Fruit fly (Drosophila melanogaster): ENCODE measurements around the gene CG17224.
A peak's percentile ranks its signal among the peaks of the same experiment; 100 is the strongest.

The CG17224 gene

dm6 chr2L:3029012-3029411 is 10.9 kb upstream of the CG17224 start, which contains the start of the genes Sf3b2 and CG17219:
Gene Sf3b2 (minus strand): TSS chr2L:3029168.
Gene CG17219 (plus strand): TSS chr2L:3029253.
- TF ChIP-seq dsx (GFP tag; optimal IDR thresholded peaks at IDR 0.05; ENCODE audit: poor library complexity, severe bottlenecking) (no peak), Met (GFP tag; optimal IDR thresholded peaks at IDR 0.05) (no peak), topi (GFP tag; optimal IDR thresholded peaks at IDR 0.05) (no peak), CG31627 (GFP tag; optimal IDR thresholded peaks at IDR 0.05) (peak; percentile 8), esn (GFP tag; optimal IDR thresholded peaks at IDR 0.05) (peak; percentile 16)

dm6 chr2L:3022986-3023385 is 4.9 kb upstream of the CG17224 start, which contains the start of the genes alpha4GT1 and Prp40:
Gene alpha4GT1 (minus strand): TSS chr2L:3023141.
Gene Prp40 (plus strand): TSS chr2L:3023226.
- no peak for TF ChIP-seq achi (GFP tag; optimal IDR thresholded peaks at IDR 0.05)
- peak; percentile 16 for TF ChIP-seq esn (GFP tag; optimal IDR thresholded peaks at IDR 0.05)
- no peak for TF ChIP-seq vri (GFP tag; optimal IDR thresholded peaks at IDR 0.05)
- TF ChIP-seq CG1621 (tag; optimal IDR thresholded peaks at IDR 0.05), result peak; percentile 81

- TF ChIP-seq CG6808 (GFP tag; optimal IDR thresholded peaks at IDR 0.05) (no peak), CG15336 (GFP tag; IDR thresholded peaks at IDR 0.05) (peak; percentile 70), Ets96B (tag; optimal IDR thresholded peaks at IDR 0.05) (peak; percentile 46), CG6792 (GFP tag; optimal IDR thresholded peaks at IDR 0.05) (peak; percentile 37), ss (GFP tag; optimal IDR thresholded peaks at IDR 0.05) (peak in 1 of 2 experiments; percentile 9), Eip75B (GFP tag; optimal IDR thresholded peaks at IDR 0.05) (peak; percentile 41), CG8119 (GFP tag; IDR thresholded peaks at IDR 0.05) (peak; percentile 76), CG6276 (GFP tag; optimal IDR thresholded peaks at IDR 0.05) (peak; percentile 72), fd85E (GFP tag; optimal IDR thresholded peaks at IDR 0.05) (no peak), Sox102F (GFP tag; optimal IDR thresholded peaks at IDR 0.05) (peak; percentile 39), Blimp-1 (GFP tag; optimal IDR thresholded peaks at IDR 0.05) (no peak), svp (GFP tag) (peak; percentile 42), Eip93F (GFP tag; optimal IDR thresholded peaks at IDR 0.05) (no peak), CG9139 (GFP tag; optimal IDR thresholded peaks at IDR 0.05) (no peak), Lpt (GFP tag; optimal IDR thresholded peaks at IDR 0.05) (peak; percentile 71), Gug (GFP tag; IDR thresholded peaks at IDR 0.05) (peak; percentile 64), CG11762 (GFP tag; optimal IDR thresholded peaks at IDR 0.05; ENCODE audit: insufficient read depth) (peak; percentile 37), spab (GFP tag; optimal IDR thresholded peaks at IDR 0.05) (no peak), CG11902 (GFP tag; optimal IDR thresholded peaks at IDR 0.05) (no peak), CG10631 (GFP tag; optimal IDR thresholded peaks at IDR 0.05) (no peak), dsx (GFP tag; optimal IDR thresholded peaks at IDR 0.05; ENCODE audit: poor library complexity, severe bottlenecking) (peak; percentile 38), salr (GFP tag; optimal IDR thresholded peaks at IDR 0.05) (peak in 1 of 2 experiments; percentile 61), CG32006 (GFP tag; optimal IDR thresholded peaks at IDR 0.05) (peak; percentile 86), CG6163 (GFP tag; IDR thresholded peaks at IDR 0.05) (peak; percentile 89), Met (GFP tag; optimal IDR thresholded peaks at IDR 0.05) (no peak), achi (GFP tag; optimal IDR thresholded peaks at IDR 0.05) (peak; percentile 58), CG16779 (tag; optimal IDR thresholded peaks at IDR 0.05) (peak; percentile 18), net (GFP tag; optimal IDR thresholded peaks at IDR 0.05) (peak; percentile 67), CG1621 (tag; optimal IDR thresholded peaks at IDR 0.05) (peak; percentile 21), fd59A (GFP tag; optimal IDR thresholded peaks at IDR 0.05) (peak; percentile 27), esn (GFP tag; optimal IDR thresholded peaks at IDR 0.05) (peak; percentile 53), Smox (GFP tag; optimal IDR thresholded peaks at IDR 0.05) (no peak), vri (GFP tag; optimal IDR thresholded peaks at IDR 0.05) (peak; percentile 12), CG3919 (GFP tag; optimal IDR thresholded peaks at IDR 0.05) (peak; percentile 70), Sox15 (GFP tag; optimal IDR thresholded peaks at IDR 0.05) (no peak), fkh (GFP tag; optimal IDR thresholded peaks at IDR 0.05) (no peak), eg (GFP tag; IDR thresholded peaks at IDR 0.05) (peak; percentile 82), Hr39 (GFP tag; optimal IDR thresholded peaks at IDR 0.05) (peak; percentile 48), dac (GFP tag; optimal IDR thresholded peaks at IDR 0.05) (peak; percentile 42), CG6854 (GFP tag; optimal IDR thresholded peaks at IDR 0.05) (no peak), OdsH (GFP tag; optimal IDR thresholded peaks at IDR 0.05) (no peak), CG7368 (GFP tag; optimal IDR thresholded peaks at IDR 0.05) (no peak), pdm3 (GFP tag; optimal IDR thresholded peaks at IDR 0.05) (peak; percentile 62), Hr38 (GFP tag; optimal IDR thresholded peaks at IDR 0.05) (no peak)
Measured at dm6 chr2L:3012780-3013179, 5.3 kb downstream of the CG17224 start.

Data from whole organism, prepupa.